Fruit fly (Drosophila melanogaster): Measurements from ENCODE around the gene Fntb.

Fntb gene

dm6 chr3R:16442937-16443336, 10.1 kb downstream of the Fntb start, which contains the start of the genes Ttc1 and CG14882 (continued):
- TF ChIP-seq CG18476 (GFP tag; optimal IDR thresholded peaks at IDR 0.05), result peak; percentile 39
- peak; percentile 73 for TF ChIP-seq lbe (GFP tag; optimal IDR thresholded peaks at IDR 0.05)
- peak; percentile 98 for TF ChIP-seq sens (GFP tag)
- TF ChIP-seq shn (GFP tag; optimal IDR thresholded peaks at IDR 0.05), result peak; percentile 78
- TF ChIP-seq eyg (GFP tag; optimal IDR thresholded peaks at IDR 0.05), result peak; percentile 56
- TF ChIP-seq disco-r (GFP tag; optimal IDR thresholded peaks at IDR 0.05), result peak; percentile 68
- peak; percentile 7 for TF ChIP-seq run (tag; optimal IDR thresholded peaks at IDR 0.05)
- peak; percentile 84 for TF ChIP-seq CG17829 (tag; optimal IDR thresholded peaks at IDR 0.05)
- TF ChIP-seq Poxn (GFP tag; IDR thresholded peaks at IDR 0.05), result peak; percentile 76
- no peak for TF ChIP-seq abd-A (tag; optimal IDR thresholded peaks at IDR 0.05)
- peak; percentile 90 for TF ChIP-seq Dip3 (GFP tag; optimal IDR thresholded peaks at IDR 0.05)
- no peak for TF ChIP-seq cg (GFP tag; optimal IDR thresholded peaks at IDR 0.05)
- TF ChIP-seq chinmo (GFP tag; IDR thresholded peaks at IDR 0.05; ENCODE audit: partially characterized antibody), result no peak
- no peak for TF ChIP-seq Gsc (GFP tag; IDR thresholded peaks at IDR 0.05)
- peak; percentile 84 for TF ChIP-seq wdn (GFP tag; IDR thresholded peaks at IDR 0.05)
- TF ChIP-seq HHEX (GFP tag; optimal IDR thresholded peaks at IDR 0.05), result peak; percentile 75
- TF ChIP-seq CG7556 (GFP tag; optimal IDR thresholded peaks at IDR 0.05), result peak; percentile 83
- TF ChIP-seq CG18619 (GFP tag; optimal IDR thresholded peaks at IDR 0.05), result peak; percentile 72
- TF ChIP-seq mirr (GFP tag; optimal IDR thresholded peaks at IDR 0.05), result peak; percentile 52
- TF ChIP-seq Fer1 (GFP tag; optimal IDR thresholded peaks at IDR 0.05), result peak; percentile 81
- peak; percentile 24 for TF ChIP-seq CG7987 (GFP tag; optimal IDR thresholded peaks at IDR 0.05)
- TF ChIP-seq odd (GFP tag; optimal IDR thresholded peaks at IDR 0.05), result no peak
- peak; percentile 91 for TF ChIP-seq gem (tag; optimal IDR thresholded peaks at IDR 0.05)
- TF ChIP-seq CG13424 (tag; optimal IDR thresholded peaks at IDR 0.05), result peak; percentile 84
- TF ChIP-seq CG2120 (GFP tag; optimal IDR thresholded peaks at IDR 0.05), result peak; percentile 95
- TF ChIP-seq CG17612 (GFP tag; IDR thresholded peaks at IDR 0.05), result no peak
- TF ChIP-seq CG12236 (GFP tag; optimal IDR thresholded peaks at IDR 0.05), result peak; percentile 71
- TF ChIP-seq dmrt11E (tag; optimal IDR thresholded peaks at IDR 0.05), result peak; percentile 81
- TF ChIP-seq CG7372 (GFP tag; IDR thresholded peaks at IDR 0.05), result peak; percentile 72
- peak; percentile 84 for TF ChIP-seq CG17385 (GFP tag; optimal IDR thresholded peaks at IDR 0.05)
- TF ChIP-seq Sry-δ (GFP tag; optimal IDR thresholded peaks at IDR 0.05), result peak; percentile 49
- TF ChIP-seq sd (tag; optimal IDR thresholded peaks at IDR 0.05), result no peak
- no peak for TF ChIP-seq CG1832 (GFP tag; optimal IDR thresholded peaks at IDR 0.05)
- peak; percentile 56; the same call in 2 of the 3 replicates for TF ChIP-seq HLH4C (GFP tag; IDR thresholded peaks at IDR 0.05; ENCODE audit: partially characterized antibody)
- peak; percentile 86 for TF ChIP-seq dysf (GFP tag; IDR thresholded peaks at IDR 0.05)
- no peak for TF ChIP-seq CkIIα-i1 (GFP tag; IDR thresholded peaks at IDR 0.05)
- peak; percentile 53; the same call in 2 of the 4 replicates for TF ChIP-seq Dll (GFP tag; IDR thresholded peaks at IDR 0.05; ENCODE audit: partially characterized antibody)
- peak; percentile 85 for TF ChIP-seq dimm (GFP tag; IDR thresholded peaks at IDR 0.05)
- no peak for TF ChIP-seq CG17186 (GFP tag; optimal IDR thresholded peaks at IDR 0.05)
- peak; percentile 48 for TF ChIP-seq CG11696 (GFP tag; IDR thresholded peaks at IDR 0.05)
- TF ChIP-seq zen (tag; optimal IDR thresholded peaks at IDR 0.05), result peak; percentile 25
- TF ChIP-seq unpg (GFP tag; optimal IDR thresholded peaks at IDR 0.05), result peak; percentile 86
- TF ChIP-seq HmgD (GFP tag; optimal IDR thresholded peaks at IDR 0.05), result no peak
- peak; percentile 44 for TF ChIP-seq CrebB (tag; optimal IDR thresholded peaks at IDR 0.05)
- TF ChIP-seq CG4707 (GFP tag; optimal IDR thresholded peaks at IDR 0.05), result peak; percentile 54
- TF ChIP-seq Oaz (GFP tag; IDR thresholded peaks at IDR 0.05), result peak; percentile 82
- peak; percentile 63 for TF ChIP-seq Fer2 (tag; optimal IDR thresholded peaks at IDR 0.05)
- no peak for TF ChIP-seq Abd-B (GFP tag; optimal IDR thresholded peaks at IDR 0.05)
- TF ChIP-seq da (GFP tag; optimal IDR thresholded peaks at IDR 0.05), result peak; percentile 48
- peak; percentile 70 for TF ChIP-seq E2f1 (GFP tag; IDR thresholded peaks at IDR 0.05)
- peak; percentile 76 for TF ChIP-seq CG8089 (GFP tag; optimal IDR thresholded peaks at IDR 0.05)

Data from whole organism, embryonic.